Worm (Caenorhabditis elegans): ENCODE data around the gene str-33.

The str-33 gene

ce11 chrV:2722555-2722954 is 5.8 kb upstream of the str-33 start, which contains the start of gene srg-60:
srg-60 (minus strand) TSS chrV:2722655.
- TF ChIP-seq dmd-4 (tag; optimal IDR thresholded peaks at IDR 0.05; ENCODE audit: borderline replicate concordance) (no peak), ets-4 (tag; optimal IDR thresholded peaks at IDR 0.05) (no peak), fax-1 (tag; optimal IDR thresholded peaks at IDR 0.05) (no peak), ztf-16 (tag; optimal IDR thresholded peaks at IDR 0.05) (no peak)

- TF ChIP-seq pha-2 (tag; optimal IDR thresholded peaks at IDR 0.05) (no peak), F13H6.1 (tag; optimal IDR thresholded peaks at IDR 0.05) (no peak), T23F11.4 (GFP tag; optimal IDR thresholded peaks at IDR 0.05) (no peak), ceh-48 (tag; optimal IDR thresholded peaks at IDR 0.05) (no peak), unc-86 (tag; optimal IDR thresholded peaks at IDR 0.05) (no peak), ztf-16 (tag; optimal IDR thresholded peaks at IDR 0.05) (no peak), ceh-30 (tag; optimal IDR thresholded peaks at IDR 0.05) (no peak), unc-3 (GFP tag; conservative IDR thresholded peaks at IDR 0.05) (no peak), unc-3 (tag; optimal IDR thresholded peaks at IDR 0.05) (no peak)
These were observed 3.1 kb upstream of the str-33 start, which contains the start of gene srg-59 for ce11 chrV:2725225-2725624. srg-59 (minus strand) TSS chrV:2725325.

ce11 chrV:2727101-2727500 is 1.2 kb upstream of the str-33 start, which contains the start of gene str-13:
str-13 (minus strand) TSS chrV:2727201.
- TF ChIP-seq ceh-30 (tag; optimal IDR thresholded peaks at IDR 0.05) (no peak), ceh-9 (tag; optimal IDR thresholded peaks at IDR 0.05) (no peak), eyg-1 (tag; optimal IDR thresholded peaks at IDR 0.05) (no peak), C08G9.2 (tag; optimal IDR thresholded peaks at IDR 0.05) (no peak), sdc-2 (tag; optimal IDR thresholded peaks at IDR 0.05) (no peak), sox-2 (GFP tag; IDR thresholded peaks at IDR 0.05) (no peak), madf-2 (tag; optimal IDR thresholded peaks at IDR 0.05) (no peak), ceh-31 (tag; optimal IDR thresholded peaks at IDR 0.05) (no peak)

DNA sequence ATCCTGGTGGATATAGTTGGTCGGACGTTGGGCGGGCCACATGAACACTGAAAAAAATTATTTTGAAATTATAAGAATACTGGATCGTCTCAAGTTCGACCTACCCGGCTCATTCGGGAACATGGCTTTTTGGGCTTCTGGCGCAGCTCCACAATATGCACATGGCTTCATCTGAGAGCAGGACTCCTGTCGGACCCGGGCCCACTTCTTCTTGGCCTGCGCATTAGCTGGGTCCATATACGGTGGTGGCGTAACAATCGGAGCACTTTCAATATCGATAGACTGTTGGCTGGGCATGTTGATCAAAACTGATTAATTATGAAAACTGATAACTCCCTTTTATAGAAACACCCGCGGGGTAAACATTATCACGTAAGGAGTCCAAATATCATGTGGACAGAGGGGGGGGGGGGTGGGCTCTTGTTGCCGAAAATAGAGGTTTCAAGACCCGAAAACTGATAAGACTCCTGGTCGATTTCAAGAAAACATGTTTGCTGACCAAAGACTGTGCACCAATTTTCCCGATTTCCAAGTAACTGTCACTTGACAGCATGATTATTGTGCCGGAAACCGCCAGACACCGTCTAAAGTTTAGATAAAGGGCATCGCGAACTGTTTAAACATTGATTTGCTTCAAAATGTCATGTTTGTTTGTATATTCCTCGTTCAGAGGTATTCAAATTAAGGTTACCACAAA is 2.6 kb downstream of the str-33 start, which contains the start of gene dod-3:
dod-3 (minus strand) TSS at position 315 of the 697 bp plus-strand sequence.
- TF ChIP-seq elt-2 (tag; optimal IDR thresholded peaks at IDR 0.05) (peak; percentile 78), unc-42 (tag; optimal IDR thresholded peaks at IDR 0.05) (no peak), unc-3 (GFP tag; conservative IDR thresholded peaks at IDR 0.05) (no peak), unc-3 (tag; optimal IDR thresholded peaks at IDR 0.05) (no peak)

- TF ChIP-seq npax-4 (tag; optimal IDR thresholded peaks at IDR 0.05) = no peak
- TF ChIP-seq zip-5 (tag; optimal IDR thresholded peaks at IDR 0.05) = no peak
- no peak for TF ChIP-seq unc-3 (GFP tag; conservative IDR thresholded peaks at IDR 0.05)
- TF ChIP-seq unc-3 (tag; optimal IDR thresholded peaks at IDR 0.05) = no peak
- TF ChIP-seq tbx-2 (tag; optimal IDR thresholded peaks at IDR 0.05) = no peak
- no peak for TF ChIP-seq unc-55 (GFP tag; optimal IDR thresholded peaks at IDR 0.05)
- TF ChIP-seq pqm-1 (tag; optimal IDR thresholded peaks at IDR 0.05) = no peak
- TF ChIP-seq ceh-30 (tag; optimal IDR thresholded peaks at IDR 0.05) = no peak
- TF ChIP-seq dmd-4 (tag; optimal IDR thresholded peaks at IDR 0.05; ENCODE audit: borderline replicate concordance) = no peak
- TF ChIP-seq ets-4 (tag; optimal IDR thresholded peaks at IDR 0.05) = no peak
- no peak for TF ChIP-seq unc-42 (tag; optimal IDR thresholded peaks at IDR 0.05)
- TF ChIP-seq tbx-7 (tag; optimal IDR thresholded peaks at IDR 0.05) = no peak
- no peak for TF ChIP-seq sdc-2 (tag; optimal IDR thresholded peaks at IDR 0.05)
- TF ChIP-seq nhr-11 (tag; optimal IDR thresholded peaks at IDR 0.05) = no peak
- no peak for TF ChIP-seq odd-2 (tag; optimal IDR thresholded peaks at IDR 0.05)
- TF ChIP-seq hlh-6 (tag; optimal IDR thresholded peaks at IDR 0.05) = no peak
- no peak for TF ChIP-seq elt-2 (tag; optimal IDR thresholded peaks at IDR 0.05)
- no peak for TF ChIP-seq ahr-1 (tag; optimal IDR thresholded peaks at IDR 0.05)
These were observed 6.0 kb downstream of the str-33 start, which contains the start of gene srg-57 for ce11 chrV:2734360-2734759. srg-57 (minus strand) TSS chrV:2734460.

DNA sequence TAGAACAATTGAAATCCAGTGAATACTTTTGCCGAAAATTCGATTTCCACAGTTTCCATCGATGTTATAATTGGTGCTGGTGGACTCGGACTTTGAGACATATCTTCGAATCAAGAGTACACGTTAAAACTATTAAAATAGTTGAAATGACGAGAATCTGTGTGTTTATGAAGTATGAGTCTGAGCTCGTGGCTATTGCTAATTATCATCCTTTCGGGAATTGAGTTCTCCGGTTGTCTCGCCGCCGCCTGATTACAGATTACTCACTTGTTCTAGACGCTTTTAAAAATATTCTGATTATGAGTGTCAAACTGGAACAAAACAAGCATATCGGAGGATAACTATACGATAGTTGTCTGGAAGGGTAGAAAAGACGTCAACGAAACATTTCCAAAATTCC is 9.8 kb downstream of the str-33 start, which contains the start of gene srg-56:
srg-56 (minus strand) TSS at position 101 of the 400 bp plus-strand sequence.
- TF ChIP-seq hlh-15 (tag; optimal IDR thresholded peaks at IDR 0.05) (no peak), mec-3 (tag; optimal IDR thresholded peaks at IDR 0.05; ENCODE audit: borderline replicate concordance) (no peak), tbx-7 (tag; optimal IDR thresholded peaks at IDR 0.05) (no peak), ceh-34 (tag; optimal IDR thresholded peaks at IDR 0.05) (no peak), hlh-8 (tag; optimal IDR thresholded peaks at IDR 0.05) (no peak), rnt-1 (tag; optimal IDR thresholded peaks at IDR 0.05) (no peak), unc-3 (GFP tag; conservative IDR thresholded peaks at IDR 0.05) (no peak), unc-3 (tag; optimal IDR thresholded peaks at IDR 0.05) (no peak)

Data from whole organism, late embryonic.